Worm (Caenorhabditis elegans): ENCODE results near the gene Y53C12B.1.

Gene Y53C12B.1

DNA sequence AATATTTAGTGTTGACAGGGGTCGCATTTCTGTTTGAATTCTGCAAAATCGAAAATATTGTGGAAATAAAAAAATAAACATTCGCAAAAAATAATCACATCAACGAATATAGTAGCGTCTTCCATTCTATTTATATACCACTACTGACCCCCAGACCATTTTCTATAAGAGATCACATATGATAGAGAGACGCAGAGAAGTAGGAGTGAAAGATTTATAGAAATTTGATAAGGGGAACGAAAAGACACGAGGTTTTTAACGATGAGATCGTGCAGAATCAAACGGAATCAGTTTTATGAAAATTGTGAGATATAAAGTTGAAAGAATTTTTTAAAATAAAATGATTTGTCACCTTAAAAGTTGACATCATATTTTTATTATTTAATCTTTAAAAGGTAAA is 6.4 kb upstream of the Y53C12B.1 start:
- peak; percentile 71 for TF ChIP-seq nhr-23 (tag; optimal IDR thresholded peaks at IDR 0.05)
- TF ChIP-seq snpc-4 (tag; optimal IDR thresholded peaks at IDR 0.05), result no peak
- no peak for TF ChIP-seq nhr-237 (tag; optimal IDR thresholded peaks at IDR 0.05)
- no peak for TF ChIP-seq unc-62 (GFP tag; optimal IDR thresholded peaks at IDR 0.05)
- peak; percentile 81 for TF ChIP-seq nhr-43 (tag; optimal IDR thresholded peaks at IDR 0.05; ENCODE audit: poor library complexity, severe bottlenecking)
- TF ChIP-seq nhr-25 (tag; optimal IDR thresholded peaks at IDR 0.05), result no peak
- TF ChIP-seq fos-1 (tag; optimal IDR thresholded peaks at IDR 0.05), result no peak
- no peak for TF ChIP-seq ceh-9 (tag; optimal IDR thresholded peaks at IDR 0.05)
- TF ChIP-seq egl-27 (tag; optimal IDR thresholded peaks at IDR 0.05), result no peak

DNA sequence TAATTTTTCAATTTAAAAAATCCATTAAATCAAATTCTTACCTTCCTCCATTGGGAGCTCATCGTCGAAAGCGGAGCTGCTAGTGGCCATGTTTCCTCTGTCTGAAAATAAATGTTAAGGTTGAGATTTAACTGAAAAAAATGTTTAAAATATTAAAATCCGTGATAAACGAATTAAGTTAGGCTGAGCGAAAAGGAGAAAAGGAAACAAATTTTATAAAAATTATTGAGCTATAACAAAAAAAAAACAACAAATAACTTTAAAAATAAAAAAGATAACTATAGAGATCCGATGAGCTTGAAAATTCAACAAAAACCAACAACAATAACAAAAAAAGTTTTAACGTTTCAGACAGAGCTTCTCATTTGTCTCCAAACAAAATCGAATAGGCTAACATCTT is 3.1 kb downstream of the Y53C12B.1 start, which contains the start of gene pno-1:
pno-1 (minus strand) TSS at position 101 of the 400 bp plus-strand sequence.
- TF ChIP-seq tbx-2 (tag; optimal IDR thresholded peaks at IDR 0.05) (no peak), hmg-11 (tag; optimal IDR thresholded peaks at IDR 0.05) (no peak), egl-5 (tag; optimal IDR thresholded peaks at IDR 0.05) (no peak), mdl-1 (tag; optimal IDR thresholded peaks at IDR 0.05) (no peak), R02D3.7 (tag; optimal IDR thresholded peaks at IDR 0.05) (no peak), unc-62 (GFP tag; optimal IDR thresholded peaks at IDR 0.05) (no peak), elt-3 (tag; optimal IDR thresholded peaks at IDR 0.05) (no peak), nfya-1 (tag; optimal IDR thresholded peaks at IDR 0.05; ENCODE audit: insufficient read depth) (no peak)

DNA sequence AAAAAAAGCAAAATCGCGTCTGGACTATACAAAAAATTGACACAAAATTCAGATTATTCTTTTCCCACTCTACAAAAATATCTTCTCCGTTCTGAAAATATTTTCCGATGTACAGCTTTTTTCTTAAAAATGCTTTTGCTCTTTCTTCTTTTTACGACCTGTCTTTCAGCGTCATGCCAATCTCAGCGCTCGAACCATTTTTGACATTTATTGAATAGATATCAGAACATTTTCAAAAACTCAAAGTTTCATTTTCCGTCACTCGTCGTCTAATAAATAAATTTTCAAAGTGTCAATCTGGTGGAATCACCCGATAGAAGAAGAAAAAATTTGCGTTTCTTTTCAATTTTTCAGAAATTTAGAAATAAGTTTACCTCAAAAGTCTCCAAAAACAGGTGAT is 4.5 kb downstream of the Y53C12B.1 start:
- peak; percentile 49 for TF ChIP-seq elt-2 (tag; optimal IDR thresholded peaks at IDR 0.05)
- no peak for TF ChIP-seq ztf-4 (tag; optimal IDR thresholded peaks at IDR 0.05)

DNA sequence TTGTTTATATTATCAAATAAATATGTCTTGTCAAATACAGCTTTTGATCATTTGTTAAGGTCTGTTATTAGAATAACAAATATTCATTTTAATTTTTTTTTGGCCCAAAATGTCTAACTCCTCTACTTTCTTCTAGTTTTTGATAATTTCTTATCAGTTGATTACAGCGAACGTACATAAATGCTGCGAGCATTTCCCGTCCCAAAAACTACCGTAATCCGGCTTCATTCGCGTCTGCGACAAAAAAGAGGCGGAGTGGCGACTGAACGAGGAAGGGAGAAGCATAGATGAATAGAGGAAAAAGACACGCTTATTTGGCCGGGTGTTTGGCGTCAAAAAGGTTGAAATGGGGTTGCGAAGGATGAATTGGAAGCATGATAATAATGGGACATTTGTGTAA is 5.3 kb downstream of the Y53C12B.1 start:
- no peak for TF ChIP-seq ztf-11 (tag; optimal IDR thresholded peaks at IDR 0.05)
- no peak for TF ChIP-seq jun-1 (tag; optimal IDR thresholded peaks at IDR 0.05)
- peak; percentile 34 for TF ChIP-seq nfya-1 (tag; optimal IDR thresholded peaks at IDR 0.05; ENCODE audit: insufficient read depth)
- TF ChIP-seq pha-4 (tag; optimal IDR thresholded peaks at IDR 0.05), result peak; percentile 50
- TF ChIP-seq lsy-12 (tag; optimal IDR thresholded peaks at IDR 0.05), result no peak
- TF ChIP-seq pqm-1 (tag; optimal IDR thresholded peaks at IDR 0.05), result peak; percentile 83
- TF ChIP-seq elt-2 (tag; optimal IDR thresholded peaks at IDR 0.05), result peak; percentile 94

DNA sequence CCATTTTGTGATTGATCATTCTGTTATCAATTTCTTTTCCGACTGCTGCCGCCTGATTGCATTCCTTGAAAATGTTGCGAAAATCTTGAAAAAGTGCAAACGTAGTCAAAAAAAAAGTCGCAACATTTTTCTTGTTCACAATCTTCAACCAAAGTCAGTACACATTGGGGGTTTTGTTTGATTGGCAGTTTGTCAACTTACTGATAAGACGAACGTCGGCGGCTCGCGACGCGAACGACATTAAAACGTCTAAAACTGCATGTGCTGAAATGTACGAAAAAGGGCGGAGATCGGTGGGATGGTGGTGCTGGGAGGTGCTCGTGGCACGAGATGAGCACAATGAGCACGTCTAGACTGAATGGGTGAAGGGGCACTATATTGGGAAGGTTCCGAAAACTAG is 7.1 kb downstream of the Y53C12B.1 start:
- TF ChIP-seq egl-5 (tag; optimal IDR thresholded peaks at IDR 0.05), result no peak
- no peak for TF ChIP-seq lsy-12 (tag; optimal IDR thresholded peaks at IDR 0.05)
- no peak for TF ChIP-seq sea-2 (GFP tag; optimal IDR thresholded peaks at IDR 0.05)
- peak; percentile 15 for TF ChIP-seq ceh-28 (tag; optimal IDR thresholded peaks at IDR 0.05)
- no peak for TF ChIP-seq lin-39 (tag; optimal IDR thresholded peaks at IDR 0.05)
- peak; percentile 28 for TF ChIP-seq nfya-1 (tag; optimal IDR thresholded peaks at IDR 0.05; ENCODE audit: insufficient read depth)
- TF ChIP-seq lin-15B (tag; optimal IDR thresholded peaks at IDR 0.05), result no peak
- no peak for TF ChIP-seq fkh-2 (tag; optimal IDR thresholded peaks at IDR 0.05)
- no peak for TF ChIP-seq ceh-9 (tag; optimal IDR thresholded peaks at IDR 0.05)
- TF ChIP-seq daf-12 (tag; optimal IDR thresholded peaks at IDR 0.05), result no peak
- no peak for TF ChIP-seq hmg-11 (tag; optimal IDR thresholded peaks at IDR 0.05)
- TF ChIP-seq mml-1 (tag; optimal IDR thresholded peaks at IDR 0.05), result no peak
- TF ChIP-seq elt-3 (tag; optimal IDR thresholded peaks at IDR 0.05), result no peak
- TF ChIP-seq unc-62 (GFP tag; optimal IDR thresholded peaks at IDR 0.05), result no peak
- TF ChIP-seq nhr-77 (tag; optimal IDR thresholded peaks at IDR 0.05), result no peak
- TF ChIP-seq fos-1 (tag; optimal IDR thresholded peaks at IDR 0.05), result no peak
- no peak for TF ChIP-seq nhr-11 (tag; optimal IDR thresholded peaks at IDR 0.05)
- no peak for TF ChIP-seq ztf-4 (tag; optimal IDR thresholded peaks at IDR 0.05)
- no peak for TF ChIP-seq fkh-10 (GFP tag; optimal IDR thresholded peaks at IDR 0.05)
- no peak for TF ChIP-seq aly-2 (tag; optimal IDR thresholded peaks at IDR 0.05)
- TF ChIP-seq pqm-1 (tag; optimal IDR thresholded peaks at IDR 0.05), result peak; percentile 81
- peak; percentile 96 for TF ChIP-seq elt-2 (tag; optimal IDR thresholded peaks at IDR 0.05)
- peak; percentile 29 for TF ChIP-seq pha-4 (tag; optimal IDR thresholded peaks at IDR 0.05)
- peak; percentile 25 for TF ChIP-seq ama-1 (optimal IDR thresholded peaks at IDR 0.05)
- TF ChIP-seq elt-1 (tag; optimal IDR thresholded peaks at IDR 0.05), result no peak
- no peak for TF ChIP-seq nhr-12 (tag; optimal IDR thresholded peaks at IDR 0.05)
- no peak for TF ChIP-seq ceh-82 (tag; optimal IDR thresholded peaks at IDR 0.05)
- TF ChIP-seq jun-1 (tag; optimal IDR thresholded peaks at IDR 0.05), result no peak
- no peak for TF ChIP-seq nhr-25 (tag; optimal IDR thresholded peaks at IDR 0.05)
- TF ChIP-seq snpc-4 (tag; optimal IDR thresholded peaks at IDR 0.05), result peak; percentile 16
- no peak for TF ChIP-seq ZK546.5 (tag; optimal IDR thresholded peaks at IDR 0.05)
- TF ChIP-seq nhr-67 (tag; optimal IDR thresholded peaks at IDR 0.05), result no peak
- no peak for TF ChIP-seq ceh-16 (tag; optimal IDR thresholded peaks at IDR 0.05)
- no peak for TF ChIP-seq eor-1 (tag; optimal IDR thresholded peaks at IDR 0.05)
- TF ChIP-seq zag-1 (tag; optimal IDR thresholded peaks at IDR 0.05), result no peak
- no peak for TF ChIP-seq R02D3.7 (tag; optimal IDR thresholded peaks at IDR 0.05)
- no peak for TF ChIP-seq nhr-237 (tag; optimal IDR thresholded peaks at IDR 0.05)
- TF ChIP-seq mdl-1 (tag; optimal IDR thresholded peaks at IDR 0.05), result no peak
- TF ChIP-seq ztf-11 (tag; optimal IDR thresholded peaks at IDR 0.05), result no peak

All from whole organism, L3 larva.